Worm (Caenorhabditis elegans) whole organism, young adult: ENCODE results near the gene F42A6.1.

Experiments
- B0035.1 ChIP-seq: sonication (generic microtip); optimal IDR thresholded peaks from 2 replicates; lab custom pipeline; 2016; ENCODE audit warnings: missing genetic modification characterization, mild to moderate bottlenecking, missing compliant biosample characterization, missing genotype, missing genetic modification reagents
- B0336.3 ChIP-seq: fragments of 200-800 bp; sonication (Bioruptor generic); IDR thresholded peaks from 2 replicates; pipeline ENCODE4 v1.3.6; 2022; ENCODE audit warnings: missing genetic modification characterization, missing compliant biosample characterization
- C17E4.6 ChIP-seq: fragments of 200-800 bp; sonication (Bioruptor generic); IDR thresholded peaks from 2 replicates; pipeline ENCODE4 v1.3.6; 2022; ENCODE audit warnings: missing genetic modification reagents, missing genetic modification characterization, missing compliant biosample characterization
- F33H1.4 ChIP-seq: fragments of 200-800 bp; sonication (Bioruptor generic); IDR thresholded peaks from 2 replicates; pipeline ENCODE4 v1.3.6; 2022; ENCODE audit warnings: missing genetic modification reagents, missing genetic modification characterization, missing compliant biosample characterization
- F52B5.7 ChIP-seq: sonication (generic microtip); optimal IDR thresholded peaks from 2 replicates; lab custom pipeline; 2016; ENCODE audit warnings: mild to moderate bottlenecking, missing genetic modification characterization, missing compliant biosample characterization
- F57C9.4 ChIP-seq: sonication (generic microtip); optimal IDR thresholded peaks from 2 replicates; lab custom pipeline; 2017; ENCODE audit warnings: mild to moderate bottlenecking, missing genetic modification characterization, missing compliant biosample characterization
- Y56A3A.18 ChIP-seq: fragments of 200-800 bp; sonication (Bioruptor generic); IDR thresholded peaks from 2 replicates; pipeline ENCODE4 v1.3.6; 2022; ENCODE audit warnings: missing genetic modification reagents, missing genetic modification characterization, missing compliant biosample characterization
- ZK185.1 ChIP-seq: sonication (generic microtip); optimal IDR thresholded peaks from 2 replicates; lab custom pipeline; 2016; ENCODE audit warnings: mild to moderate bottlenecking, missing genetic modification characterization, missing compliant biosample characterization; ENCODE audit not compliant: poor library complexity, severe bottlenecking
- ama-1 ChIP-seq, 3 experiments: fragments of 150-350 bp in 1 of 3; sonication (generic microtip) in 2 of 3; optimal IDR thresholded peaks; 2 replicates each; lab custom pipeline; 2014 to 2018; ENCODE audit warnings: missing biosample characterization in 2 of 3, missing genetic modification characterization in 2 of 3, missing genetic modification reagents in 2 of 3
- athp-1 ChIP-seq: sonication (generic microtip); optimal IDR thresholded peaks from 2 replicates; lab custom pipeline; 2017; ENCODE audit warnings: mild to moderate bottlenecking, missing genetic modification characterization, missing compliant biosample characterization
- bed-1 ChIP-seq: fragments of 200-800 bp; sonication (Bioruptor generic); IDR thresholded peaks from 2 replicates; pipeline ENCODE4 v1.3.6; 2022; ENCODE audit warnings: missing genetic modification reagents, missing genetic modification characterization, missing compliant biosample characterization
- bed-2 ChIP-seq: fragments of 200-800 bp; sonication (Bioruptor generic); IDR thresholded peaks from 2 replicates; pipeline ENCODE4 v1.3.6; 2022; ENCODE audit warnings: missing genetic modification reagents, missing genetic modification characterization, missing compliant biosample characterization
- cebp-1 ChIP-seq, 2 experiments: fragments of 200-800 bp in 1 of 2; sonication (Bioruptor generic) in 1 of 2; sonication (generic microtip) in 1 of 2; IDR thresholded peaks in 1 of 2; optimal IDR thresholded peaks in 1 of 2; 2 replicates each; pipeline versions ENCODE4 v1.3.6 to Lab custom; 2017 to 2022; ENCODE audit warnings: missing compliant biosample characterization in 2 of 2, missing genetic modification characterization in 2 of 2, mild to moderate bottlenecking in 1 of 2, missing genetic modification reagents in 1 of 2, moderate library complexity in 1 of 2
- ceh-100 ChIP-seq: fragments of 200-800 bp; sonication (Bioruptor generic); IDR thresholded peaks from 2 replicates; pipeline ENCODE4 v1.3.6; 2022; ENCODE audit warnings: missing genetic modification reagents, missing genetic modification characterization, missing compliant biosample characterization
- ceh-27 ChIP-seq: fragments of 200-800 bp; sonication (Bioruptor generic); optimal IDR thresholded peaks from 2 replicates; lab custom pipeline; 2018; ENCODE audit warnings: mild to moderate bottlenecking, missing genetic modification characterization, moderate library complexity, missing compliant biosample characterization
- ceh-79 ChIP-seq: sonication (generic microtip); optimal IDR thresholded peaks from 2 replicates; lab custom pipeline; 2017; ENCODE audit warnings: mild to moderate bottlenecking, missing genetic modification characterization, missing compliant biosample characterization
- chd-7 ChIP-seq: sonication (generic microtip); optimal IDR thresholded peaks from 2 replicates; lab custom pipeline; 2016; ENCODE audit warnings: mild to moderate bottlenecking, missing genetic modification characterization, moderate library complexity, missing compliant biosample characterization
- dpl-1 ChIP-seq: fragments of 150-350 bp; optimal IDR thresholded peaks from 2 replicates; lab custom pipeline; 2014; ENCODE audit warnings: missing biosample characterization, missing genetic modification reagents, missing genetic modification characterization
- egl-44 ChIP-seq: fragments of 200-800 bp; sonication (Bioruptor generic); IDR thresholded peaks from 2 replicates; pipeline ENCODE4 v1.3.6; 2022; ENCODE audit warnings: missing genetic modification reagents, missing genetic modification characterization, missing compliant biosample characterization
- egrh-3 ChIP-seq: fragments of 200-800 bp; sonication (Bioruptor generic); IDR thresholded peaks from 2 replicates; pipeline ENCODE4 v1.3.6; 2022; ENCODE audit warnings: missing genetic modification reagents, missing genetic modification characterization, missing compliant biosample characterization
- ets-4 ChIP-seq: fragments of 200-800 bp; sonication (Bioruptor generic); optimal IDR thresholded peaks from 2 replicates; lab custom pipeline; 2018; ENCODE audit warnings: mild to moderate bottlenecking, missing genetic modification characterization, missing compliant biosample characterization
- fkh-3 ChIP-seq: sonication (generic microtip); optimal IDR thresholded peaks from 2 replicates; lab custom pipeline; 2016; ENCODE audit warnings: mild to moderate bottlenecking, missing genetic modification characterization, missing compliant biosample characterization
- gei-17 ChIP-seq: fragments of 200-800 bp; sonication (Bioruptor generic); optimal IDR thresholded peaks from 2 replicates; lab custom pipeline; 2018; ENCODE audit warnings: mild to moderate bottlenecking, missing genetic modification characterization, missing compliant biosample characterization
- let-607 ChIP-seq, 2 experiments: fragments of 200-800 bp in 1 of 2; sonication (Bioruptor generic) in 1 of 2; sonication (generic microtip) in 1 of 2; optimal IDR thresholded peaks; 2 replicates each; lab custom pipeline; 2016 to 2018; ENCODE audit warnings: mild to moderate bottlenecking in 2 of 2, missing compliant biosample characterization in 2 of 2, missing genetic modification characterization in 2 of 2, moderate library complexity in 2 of 2, missing genotype in 1 of 2
- lin-35 ChIP-seq, 3 experiments: fragments of 150-350 bp in 2 of 3; sonication (generic microtip) in 1 of 3; optimal IDR thresholded peaks; 2 replicates each; lab custom pipeline; 2014 to 2018; ENCODE audit warnings: missing biosample characterization in 3 of 3, missing genetic modification characterization in 3 of 3, missing genetic modification reagents in 3 of 3
- lin-40 ChIP-seq: sonication (generic microtip); optimal IDR thresholded peaks from 2 replicates; lab custom pipeline; 2016; ENCODE audit warnings: missing genetic modification characterization, mild to moderate bottlenecking, missing compliant biosample characterization, missing genotype, missing genetic modification reagents
- lin-54 ChIP-seq: fragments of 200-800 bp; sonication (Bioruptor generic); optimal IDR thresholded peaks from 2 replicates; lab custom pipeline; 2018; ENCODE audit warnings: mild to moderate bottlenecking, missing genetic modification characterization, missing compliant biosample characterization
- lir-1 ChIP-seq: fragments of 200-800 bp; sonication (Bioruptor generic); conservative IDR thresholded peaks from 2 replicates; pipeline ENCODE4 v1.3.6; 2022; ENCODE audit warnings: missing genetic modification reagents, missing genetic modification characterization, missing compliant biosample characterization
- lsl-1 ChIP-seq: fragments of 200-800 bp; sonication (Bioruptor generic); optimal IDR thresholded peaks from 2 replicates; lab custom pipeline; 2018; ENCODE audit warnings: mild to moderate bottlenecking, missing genetic modification characterization, moderate library complexity, missing compliant biosample characterization
- madf-10 ChIP-seq: sonication (generic microtip); optimal IDR thresholded peaks from 2 replicates; lab custom pipeline; 2016; ENCODE audit warnings: mild to moderate bottlenecking, missing genetic modification characterization, missing compliant biosample characterization
- mcd-1 ChIP-seq: fragments of 200-800 bp; sonication (Bioruptor generic); IDR thresholded peaks from 2 replicates; pipeline ENCODE4 v1.3.6; 2022; ENCODE audit warnings: missing genetic modification reagents, missing genetic modification characterization, missing compliant biosample characterization
- mes-4 ChIP-seq: sonication (generic microtip); optimal IDR thresholded peaks from 2 replicates; lab custom pipeline; 2016; ENCODE audit warnings: missing genotype, missing genetic modification characterization, missing compliant biosample characterization
- nfya-2 ChIP-seq: fragments of 200-800 bp; sonication (Bioruptor generic); IDR thresholded peaks from 2 replicates; pipeline ENCODE4 v1.3.6; 2022; ENCODE audit warnings: missing genetic modification reagents, missing genetic modification characterization, missing compliant biosample characterization
- pbrm-1 ChIP-seq: fragments of 200-800 bp; sonication (Bioruptor generic); IDR thresholded peaks from 2 replicates; pipeline ENCODE4 v1.3.6; 2022; ENCODE audit warnings: missing genetic modification reagents, missing genetic modification characterization, missing compliant biosample characterization
- rcor-1 ChIP-seq: fragments of 200-800 bp; sonication (Bioruptor generic); IDR thresholded peaks from 2 replicates; pipeline ENCODE4 v1.3.6; 2022; ENCODE audit warnings: missing genetic modification reagents, missing genetic modification characterization, missing compliant biosample characterization
- rec-8 ChIP-seq, 2 experiments: sonication (generic microtip); optimal IDR thresholded peaks; 2 replicates each; lab custom pipeline; 2016; ENCODE audit warnings: mild to moderate bottlenecking in 2 of 2, missing genetic modification characterization in 2 of 2, missing genetic modification reagents in 2 of 2, missing genotype in 2 of 2, missing biosample characterization in 1 of 2, missing compliant biosample characterization in 1 of 2, moderate library complexity in 1 of 2
- snpc-1.1 ChIP-seq: sonication (generic microtip); optimal IDR thresholded peaks from 2 replicates; lab custom pipeline; 2017; ENCODE audit warnings: missing genetic modification characterization, mild to moderate bottlenecking, missing compliant biosample characterization, antibody characterized with exemption, moderate library complexity, missing genotype, missing genetic modification reagents; ENCODE audit not compliant: insufficient read depth
- tbp1 ChIP-seq: fragments of 200-800 bp; sonication (Bioruptor generic); optimal IDR thresholded peaks from 2 replicates; lab custom pipeline; 2018; ENCODE audit warnings: mild to moderate bottlenecking, missing genetic modification characterization, missing compliant biosample characterization
- xnd-1 ChIP-seq: sonication (generic microtip); optimal IDR thresholded peaks from 2 replicates; lab custom pipeline; 2016; ENCODE audit warnings: missing genotype, missing genetic modification reagents, missing genetic modification characterization, missing compliant biosample characterization
- ztf-18 ChIP-seq: sonication (generic microtip); optimal IDR thresholded peaks from 2 replicates; lab custom pipeline; 2016; ENCODE audit warnings: missing genotype, mild to moderate bottlenecking, missing genetic modification characterization, missing compliant biosample characterization
- ztf-22 ChIP-seq: fragments of 200-800 bp; sonication (Bioruptor generic); optimal IDR thresholded peaks from 2 replicates; lab custom pipeline; 2018; ENCODE audit warnings: mild to moderate bottlenecking, missing genetic modification characterization, moderate library complexity, missing compliant biosample characterization
- ztf-25 ChIP-seq: fragments of 200-800 bp; sonication (Bioruptor generic); IDR thresholded peaks from 2 replicates; pipeline ENCODE4 v1.3.6; 2022; ENCODE audit warnings: missing genetic modification reagents, missing genetic modification characterization, missing compliant biosample characterization
- ztf-26 ChIP-seq: sonication (generic microtip); optimal IDR thresholded peaks from 2 replicates; lab custom pipeline; 2017; ENCODE audit warnings: missing genetic modification characterization, missing compliant biosample characterization
- ztf-28 ChIP-seq: fragments of 200-800 bp; sonication (Bioruptor generic); IDR thresholded peaks from 2 replicates; pipeline ENCODE4 v1.3.6; 2022; ENCODE audit warnings: missing genetic modification reagents, missing genetic modification characterization, missing compliant biosample characterization
- ztf-6 ChIP-seq: fragments of 200-800 bp; sonication (Bioruptor generic); IDR thresholded peaks from 2 replicates; pipeline ENCODE4 v1.3.6; 2022; ENCODE audit warnings: missing genetic modification reagents, missing genetic modification characterization, missing compliant biosample characterization

F42A6.1 gene

DNA sequence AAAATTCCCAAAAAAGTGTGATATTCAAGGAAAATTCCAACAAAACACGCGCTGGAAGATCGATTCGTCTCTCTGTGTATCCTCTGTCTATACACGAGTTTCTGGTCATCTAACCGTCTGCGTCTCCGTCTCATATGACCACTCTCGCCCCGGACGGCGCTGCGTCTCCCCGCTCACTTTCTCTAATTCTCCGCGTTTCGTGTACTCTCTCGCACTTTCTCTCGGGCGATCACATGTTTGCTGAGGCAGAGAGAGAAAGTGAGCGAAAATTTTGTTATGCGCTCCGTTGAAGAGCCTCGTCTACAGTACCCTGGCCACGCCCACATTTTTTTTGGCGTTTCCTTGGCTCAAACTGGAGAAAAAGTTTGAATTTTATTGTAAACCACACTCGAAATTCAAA is 29.7 kb downstream of the F42A6.1 start (continued):
- TF ChIP-seq lir-1 (GFP tag; lab: Robert Waterston, UW) (peak; percentile 67), lin-35 (GFP tag; optimal IDR thresholded peaks at IDR 0.05; lab: Kevin White, UChicago) (peak in 1 of 3 experiments; percentile 65), Y56A3A.18 (GFP tag; lab: Robert Waterston, UW) (no peak), pbrm-1 (GFP tag; lab: Robert Waterston, UW) (peak; percentile 94), ztf-26 (tag; lab: Kevin White, UChicago) (peak; percentile 73), C17E4.6 (GFP tag; lab: Robert Waterston, UW) (peak; percentile 59; the same call in 1 of the 2 replicates), let-607 (tag; optimal IDR thresholded peaks at IDR 0.05; lab: Kevin White, UChicago) (peak in 1 of 2 experiments; percentile 50), lin-54 (GFP tag; lab: Kevin White, UChicago) (peak; percentile 80), ceh-100 (GFP tag; lab: Robert Waterston, UW) (peak; percentile 31; the same call in 1 of the 2 replicates), ets-4 (GFP tag; lab: Kevin White, UChicago) (peak; percentile 60), ama-1 (optimal IDR thresholded peaks at IDR 0.05; lab: Kevin White, UChicago) (no peak), ama-1 (GFP tag; optimal IDR thresholded peaks at IDR 0.05; lab: Kevin White, UChicago) (no peak), bed-1 (GFP tag; lab: Robert Waterston, UW) (no peak), egrh-3 (GFP tag; lab: Robert Waterston, UW) (0 out of 2 replicates have a peak, but pooled peaks have one; percentile 23), ceh-79 (no peak), chd-7 (peak; percentile 66), madf-10 (tag; lab: Kevin White, UChicago) (peak; percentile 71), cebp-1 (GFP tag; IDR thresholded peaks at IDR 0.05; lab: Robert Waterston, UW) (peak; percentile 64), cebp-1 (tag; optimal IDR thresholded peaks at IDR 0.05; lab: Kevin White, UChicago) (peak; percentile 90), lsl-1 (GFP tag; lab: Kevin White, UChicago) (peak; percentile 26), tbp1 (GFP tag; lab: Kevin White, UChicago) (peak; percentile 51), F52B5.7 (tag; lab: Kevin White, UChicago) (peak; percentile 40), fkh-3 (tag; lab: Kevin White, UChicago) (no peak), ztf-25 (GFP tag; lab: Robert Waterston, UW) (no peak), F57C9.4 (tag; lab: Kevin White, UChicago) (no peak), egl-44 (GFP tag; lab: Robert Waterston, UW) (0 out of 2 replicates have a peak, but pooled peaks have one; percentile 58), ztf-18 (tag; lab: Kevin White, UChicago) (peak; percentile 27), ztf-6 (GFP tag; lab: Robert Waterston, UW) (no peak), lin-40 (tag; lab: Kevin White, UChicago) (peak; percentile 90), gei-17 (peak; percentile 71), ceh-27 (peak; percentile 83), rec-8 (tag; optimal IDR thresholded peaks at IDR 0.05; lab: Kevin White, UChicago) (no peak), xnd-1 (tag; lab: Kevin White, UChicago) (no peak), ztf-22 (GFP tag; lab: Kevin White, UChicago) (peak; percentile 44), B0035.1 (tag; lab: Kevin White, UChicago) (peak; percentile 37), mes-4 (no peak), rcor-1 (GFP tag; lab: Robert Waterston, UW) (peak; percentile 63), dpl-1 (GFP tag; lab: Kevin White, UChicago) (peak; percentile 10), nfya-2 (no peak), B0336.3 (GFP tag; lab: Robert Waterston, UW) (peak; percentile 92), bed-2 (GFP tag; lab: Robert Waterston, UW) (no peak), mcd-1 (GFP tag; lab: Robert Waterston, UW) (peak; percentile 91), snpc-1.1 (tag; lab: Kevin White, UChicago) (no peak), F33H1.4 (GFP tag; lab: Robert Waterston, UW) (0 out of 2 replicates have a peak, but pooled peaks have one; percentile 40), ztf-28 (GFP tag; lab: Robert Waterston, UW) (no peak), ZK185.1 (tag; lab: Kevin White, UChicago) (peak; percentile 46), athp-1 (peak; percentile 39)
- TF ChIP-seq, all 124 proteins: peak for 55
